Worm (Caenorhabditis elegans) whole organism, young adult: Measurements from ENCODE around the gene dre-1.

Source experiments
- bed-2 ChIP-seq: fragments of 200-800 bp; sonication (Bioruptor generic); IDR thresholded peaks from 2 replicates; pipeline ENCODE4 v1.3.6; 2022; ENCODE audit warnings: missing genetic modification reagents, missing genetic modification characterization, missing compliant biosample characterization
- lin-35 ChIP-seq, 3 experiments: fragments of 150-350 bp in 2 of 3; sonication (generic microtip) in 1 of 3; optimal IDR thresholded peaks; 2 replicates each; lab custom pipeline; 2014 to 2018; ENCODE audit warnings: missing biosample characterization in 3 of 3, missing genetic modification characterization in 3 of 3, missing genetic modification reagents in 3 of 3

- TF ChIP-seq lin-35 (GFP tag; optimal IDR thresholded peaks at IDR 0.05; lab: Kevin White, UChicago) = no peak
- TF ChIP-seq bed-2 (GFP tag; lab: Robert Waterston, UW) = no peak
Observed at ce11 chrV:6513786-6514430, 32.4 kb downstream of the dre-1 start.
